Worm (Caenorhabditis elegans): ENCODE results near the gene C08F1.11.

Gene C08F1.11

ce11 chrII:1756072-1756471 is 28.6 kb downstream of the C08F1.11 start, which contains the start of gene F36H5.17:
F36H5.17 (minus strand) TSS chrII:1756172.
- no peak for TF ChIP-seq sup-37 (GFP tag; optimal IDR thresholded peaks at IDR 0.05)
- TF ChIP-seq unc-62 (GFP tag; optimal IDR thresholded peaks at IDR 0.05): no peak
- TF ChIP-seq snpc-4 (tag; optimal IDR thresholded peaks at IDR 0.05): no peak

ce11 chrII:1752990-1753389 is 31.7 kb downstream of the C08F1.11 start, which contains the start of gene F36H5.9:
F36H5.9 (minus strand) TSS chrII:1753090.
- no peak for TF ChIP-seq lin-35 (GFP tag; optimal IDR thresholded peaks at IDR 0.05)
- no peak for TF ChIP-seq tbx-2 (tag; optimal IDR thresholded peaks at IDR 0.05)
- no peak for TF ChIP-seq egl-27 (tag; optimal IDR thresholded peaks at IDR 0.05)
- TF ChIP-seq aha-1 (tag; optimal IDR thresholded peaks at IDR 0.05): no peak
- TF ChIP-seq nhr-90 (tag; optimal IDR thresholded peaks at IDR 0.05; ENCODE audit: poor library complexity): no peak
- no peak for TF ChIP-seq nhr-47 (tag; optimal IDR thresholded peaks at IDR 0.05)
- no peak for TF ChIP-seq nhr-85 (tag)
- no peak for TF ChIP-seq sup-37 (GFP tag; optimal IDR thresholded peaks at IDR 0.05)
- no peak for TF ChIP-seq elt-3 (tag; optimal IDR thresholded peaks at IDR 0.05)
- no peak for TF ChIP-seq ceh-88 (GFP tag; IDR thresholded peaks at IDR 0.05)
- no peak for TF ChIP-seq zag-1 (tag; optimal IDR thresholded peaks at IDR 0.05)

- no peak for TF ChIP-seq efl-1 (optimal IDR thresholded peaks at IDR 0.05)
- no peak for TF ChIP-seq efl-1 (GFP tag; optimal IDR thresholded peaks at IDR 0.05 in 1 of 2)
- TF ChIP-seq fos-1 (tag; optimal IDR thresholded peaks at IDR 0.05): no peak
- TF ChIP-seq egl-27 (tag; optimal IDR thresholded peaks at IDR 0.05): no peak
- TF ChIP-seq nhr-12 (tag; optimal IDR thresholded peaks at IDR 0.05): no peak
These were observed 34.3 kb downstream of the C08F1.11 start, which contains the start of the genes F36H5.13 and F36H5.8 for ce11 chrII:1750413-1750812. F36H5.13 (minus strand) TSS chrII:1750513. F36H5.8 (minus strand) TSS chrII:1750686.

- TF ChIP-seq ceh-90 (tag; optimal IDR thresholded peaks at IDR 0.05) (no peak), lin-14 (GFP tag; optimal IDR thresholded peaks at IDR 0.05) (no peak), ceh-8 (GFP tag; optimal IDR thresholded peaks at IDR 0.05) (no peak), hpl-2 (GFP tag; optimal IDR thresholded peaks at IDR 0.05) (no peak), nhr-76 (tag; optimal IDR thresholded peaks at IDR 0.05) (no peak), skn-1 (tag; optimal IDR thresholded peaks at IDR 0.05) (no peak), lin-35 (GFP tag; optimal IDR thresholded peaks at IDR 0.05) (no peak), nhr-28 (tag; optimal IDR thresholded peaks at IDR 0.05) (no peak), lsy-2 (tag; optimal IDR thresholded peaks at IDR 0.05) (no peak), mep-1 (tag; optimal IDR thresholded peaks at IDR 0.05) (no peak), alr-1 (tag; optimal IDR thresholded peaks at IDR 0.05; ENCODE audit: borderline replicate concordance) (no peak), nhr-90 (tag; optimal IDR thresholded peaks at IDR 0.05; ENCODE audit: poor library complexity) (no peak)
These were observed 40.5 kb downstream of the C08F1.11 start, which contains the start of gene clec-19 for ce11 chrII:1744183-1744582. clec-19 (plus strand) TSS chrII:1744483.

ce11 chrII:1742535-1742934 is 42.2 kb downstream of the C08F1.11 start, which contains the start of gene F36H5.12:
F36H5.12 (plus strand) TSS chrII:1742835.
- no peak for TF ChIP-seq egl-27 (tag; optimal IDR thresholded peaks at IDR 0.05)

ce11 chrII:1741248-1741647 is 43.5 kb downstream of the C08F1.11 start, which contains the start of gene K07G6.1:
K07G6.1 (plus strand) TSS chrII:1741548.
- TF ChIP-seq unc-62 (GFP tag; optimal IDR thresholded peaks at IDR 0.05) (no peak), C04F5.9 (tag; optimal IDR thresholded peaks at IDR 0.05) (no peak), efl-1 (optimal IDR thresholded peaks at IDR 0.05) (no peak), efl-1 (GFP tag; optimal IDR thresholded peaks at IDR 0.05 in 1 of 2) (peak in 1 of 2 experiments; percentile 26)

- TF ChIP-seq C16A3.4 (tag; optimal IDR thresholded peaks at IDR 0.05) (no peak), nhr-19 (GFP tag; conservative IDR thresholded peaks at IDR 0.05) (no peak), nhr-84 (tag; optimal IDR thresholded peaks at IDR 0.05) (no peak), efl-1 (optimal IDR thresholded peaks at IDR 0.05) (no peak), efl-1 (GFP tag; optimal IDR thresholded peaks at IDR 0.05 in 1 of 2) (no peak), egl-27 (tag; optimal IDR thresholded peaks at IDR 0.05) (no peak), lsy-2 (tag; optimal IDR thresholded peaks at IDR 0.05) (no peak), unc-30 (tag; optimal IDR thresholded peaks at IDR 0.05) (no peak), C34B4.2 (tag; optimal IDR thresholded peaks at IDR 0.05) (no peak)
These were observed 45.9 kb downstream of the C08F1.11 start, which contains the start of the genes irld-9 and irld-33 for ce11 chrII:1738844-1739243. irld-9 (minus strand) TSS chrII:1738944. irld-33 (plus strand) TSS chrII:1739052.

Measured in whole organism, L1 larva.